Fruit fly (Drosophila melanogaster) whole organism, adult: Measurements from ENCODE around the gene CG1463.

Experiments used
- CG11617 ChIP-seq: fragments of 200-800 bp; sonication (Bioruptor generic); optimal IDR thresholded peaks from 2 replicates; lab custom pipeline; 2017; ENCODE audit warnings: mild to moderate bottlenecking, missing biosample characterization, missing genetic modification reagents, missing genetic modification characterization
- CG12768 ChIP-seq: fragments of 200-800 bp; sonication (Bioruptor generic); optimal IDR thresholded peaks from 2 replicates; lab custom pipeline; 2017; ENCODE audit warnings: missing biosample characterization, missing genetic modification characterization, mild to moderate bottlenecking, moderate library complexity, missing genetic modification reagents
- CG14711 ChIP-seq: fragments of 200-800 bp; sonication (Bioruptor generic); optimal IDR thresholded peaks from 2 replicates; lab custom pipeline; 2018; ENCODE audit warnings: missing biosample characterization, mild to moderate bottlenecking, missing genetic modification characterization, moderate library complexity
- CG1620 ChIP-seq: fragments of 200-800 bp; sonication (Bioruptor generic); optimal IDR thresholded peaks from 2 replicates; lab custom pipeline; 2016; ENCODE audit warnings: missing biosample characterization, missing genetic modification characterization
- CG33017 ChIP-seq: fragments of 200-800 bp; sonication (Bioruptor generic); optimal IDR thresholded peaks from 2 replicates; lab custom pipeline; 2018; ENCODE audit warnings: missing biosample characterization, mild to moderate bottlenecking, missing genetic modification characterization, moderate library complexity
- CG5204 ChIP-seq: fragments of 200-800 bp; sonication (Bioruptor generic); optimal IDR thresholded peaks from 2 replicates; lab custom pipeline; 2016; ENCODE audit warnings: missing biosample characterization, missing genetic modification characterization
- CG7045 ChIP-seq: fragments of 200-800 bp; sonication (Bioruptor generic); optimal IDR thresholded peaks from 2 replicates; lab custom pipeline; 2017; ENCODE audit warnings: missing biosample characterization, mild to moderate bottlenecking, missing genetic modification characterization
- CG7101 ChIP-seq: fragments of 200-800 bp; sonication (Bioruptor generic); optimal IDR thresholded peaks from 2 replicates; lab custom pipeline; 2018; ENCODE audit warnings: missing biosample characterization, mild to moderate bottlenecking, missing genetic modification characterization, moderate library complexity
- Clk ChIP-seq: fragments of 200-800 bp; sonication (Bioruptor generic); optimal IDR thresholded peaks from 2 replicates; lab custom pipeline; 2017; ENCODE audit warnings: missing biosample characterization, missing genetic modification characterization
- Crg-1 ChIP-seq: fragments of 200-800 bp; sonication (Bioruptor generic); optimal IDR thresholded peaks from 2 replicates; lab custom pipeline; 2016; ENCODE audit warnings: missing biosample characterization, missing genetic modification characterization
- Hr96 ChIP-seq: fragments of 200-800 bp; sonication (Bioruptor generic); optimal IDR thresholded peaks from 2 replicates; lab custom pipeline; 2016; ENCODE audit warnings: missing biosample characterization, missing genetic modification characterization
- Mnt ChIP-seq: fragments of 200-800 bp; sonication (Bioruptor generic); optimal IDR thresholded peaks from 2 replicates; lab custom pipeline; 2016; ENCODE audit warnings: missing biosample characterization, mild to moderate bottlenecking, missing genetic modification characterization
- bab1 ChIP-seq: fragments of 200-800 bp; sonication (Bioruptor generic); optimal IDR thresholded peaks from 3 replicates; lab custom pipeline; 2019; ENCODE audit warnings: missing biosample characterization, mild to moderate bottlenecking, missing genetic modification characterization, moderate library complexity
- cic ChIP-seq: fragments of 200-800 bp; sonication (Bioruptor generic); optimal IDR thresholded peaks from 2 replicates; lab custom pipeline; 2017; ENCODE audit warnings: missing biosample characterization, mild to moderate bottlenecking, missing genetic modification characterization, moderate library complexity
- cnc ChIP-seq, 2 experiments: fragments of >200 bp; optimal IDR thresholded peaks; 2 replicates each; lab custom pipeline; 2017
- kay ChIP-seq: fragments of 200-800 bp; sonication (Bioruptor generic); peaks from one replicate; lab custom pipeline; 2016; ENCODE audit warnings: missing biosample characterization, missing genetic modification characterization, borderline replicate concordance
- ovo ChIP-seq: fragments of 200-800 bp; sonication (Bioruptor generic); optimal IDR thresholded peaks from 2 replicates; lab custom pipeline; 2016; ENCODE audit warnings: missing biosample characterization, missing genetic modification characterization
- pad ChIP-seq: fragments of 200-800 bp; sonication (Bioruptor generic); optimal IDR thresholded peaks from 3 replicates; lab custom pipeline; 2017; ENCODE audit warnings: missing biosample characterization, missing genetic modification characterization, mild to moderate bottlenecking, moderate library complexity, missing genetic modification reagents
- tj ChIP-seq: fragments of 200-800 bp; sonication (Bioruptor generic); optimal IDR thresholded peaks from 3 replicates; lab custom pipeline; 2017; ENCODE audit warnings: missing biosample characterization, mild to moderate bottlenecking, missing genetic modification characterization, moderate library complexity
- toe ChIP-seq: fragments of 200-800 bp; sonication (Bioruptor generic); optimal IDR thresholded peaks from 2 replicates; lab custom pipeline; 2016; ENCODE audit warnings: missing biosample characterization, missing genetic modification characterization

CG1463 gene

dm6 chrX:12595610-12596336, 15.7 kb downstream of the CG1463 start, which contains the start of the genes CG1824 and Sec16:
CG1824 (minus strand) TSS chrX:12595624.
Sec16 (plus strand) TSS chrX:12596047.
- TF ChIP-seq CG7045 (GFP tag; lab: Kevin White, UChicago) (peak; percentile 15), toe (peak; percentile 66), pad (GFP tag; lab: Kevin White, UChicago) (peak; percentile 67), Hr96 (GFP tag; lab: Kevin White, UChicago) (no peak), cic (GFP tag; lab: Kevin White, UChicago) (no peak), CG14711 (tag; lab: Kevin White, UChicago) (peak; percentile 31), cnc (optimal IDR thresholded peaks at IDR 0.05; lab: Kevin White, UChicago) (no peak), CG7101 (tag; lab: Kevin White, UChicago) (peak; percentile 61), CG11617 (GFP tag; lab: Kevin White, UChicago) (peak; percentile 69), CG5204 (GFP tag; lab: Kevin White, UChicago) (no peak), Clk (GFP tag; lab: Kevin White, UChicago) (no peak), Mnt (GFP tag; lab: Kevin White, UChicago) (no peak), tj (GFP tag; lab: Kevin White, UChicago) (peak; percentile 68), CG33017 (tag; lab: Kevin White, UChicago) (no peak), ovo (peak; percentile 60), CG12768 (GFP tag; lab: Kevin White, UChicago) (no peak), bab1 (GFP tag; lab: Kevin White, UChicago) (no peak), Crg-1 (GFP tag; lab: Kevin White, UChicago) (peak; percentile 12), CG1620 (GFP tag; lab: Kevin White, UChicago) (peak; percentile 45), kay (GFP tag; lab: Kevin White, UChicago) (no peak)

DNA sequence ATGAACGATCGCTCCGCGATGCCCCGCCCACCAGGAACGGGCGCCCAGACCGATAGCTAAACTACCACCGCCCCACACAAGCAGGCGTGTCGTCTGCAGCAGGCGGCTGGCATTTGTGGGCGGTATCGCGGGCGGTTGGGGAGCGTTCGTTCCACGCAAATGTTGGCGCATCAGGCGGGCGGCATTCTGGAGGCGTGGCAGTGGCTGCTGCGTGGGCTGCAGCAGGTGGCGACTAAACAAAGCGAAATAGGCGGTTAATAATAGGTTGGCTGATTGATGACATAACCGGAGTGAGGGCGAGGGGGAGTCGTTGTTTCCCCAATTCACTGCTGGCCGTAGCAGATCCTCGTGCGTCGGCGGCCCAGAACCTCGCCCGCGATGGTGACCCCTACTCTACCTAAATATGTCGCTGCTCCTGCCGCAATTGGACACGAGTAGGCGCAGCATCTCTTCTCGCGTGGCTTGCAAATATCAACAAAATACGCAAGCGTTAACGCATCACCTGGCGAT, 16.3 kb downstream of the CG1463 start:
- TF ChIP-seq CG7045 (GFP tag; lab: Kevin White, UChicago) (no peak), Mnt (GFP tag; lab: Kevin White, UChicago) (peak; percentile 62), kay (GFP tag; lab: Kevin White, UChicago) (no peak), CG14711 (tag; lab: Kevin White, UChicago) (no peak)

- TF ChIP-seq CG5204 (GFP tag; lab: Kevin White, UChicago) (no peak), CG1620 (GFP tag; lab: Kevin White, UChicago) (no peak), toe (no peak), CG12768 (GFP tag; lab: Kevin White, UChicago) (no peak), kay (GFP tag; lab: Kevin White, UChicago) (no peak), Hr96 (GFP tag; lab: Kevin White, UChicago) (no peak), CG11617 (GFP tag; lab: Kevin White, UChicago) (no peak), tj (GFP tag; lab: Kevin White, UChicago) (no peak), Clk (GFP tag; lab: Kevin White, UChicago) (no peak), Mnt (GFP tag; lab: Kevin White, UChicago) (no peak), Crg-1 (GFP tag; lab: Kevin White, UChicago) (no peak), pad (GFP tag; lab: Kevin White, UChicago) (no peak), bab1 (GFP tag; lab: Kevin White, UChicago) (peak; percentile 32), CG14711 (tag; lab: Kevin White, UChicago) (peak; percentile 54), ovo (no peak), CG7045 (GFP tag; lab: Kevin White, UChicago) (no peak), CG33017 (tag; lab: Kevin White, UChicago) (no peak)
These were observed 19.4 kb downstream of the CG1463 start, which contains the start of gene LIMK1 for dm6 chrX:12592121-12592466. LIMK1 (minus strand) TSS chrX:12592193.

dm6 chrX:12591223-12592120, 20.0 kb downstream of the CG1463 start:
- TF ChIP-seq CG12768 (GFP tag; lab: Kevin White, UChicago) (peak; percentile 66), CG14711 (tag; lab: Kevin White, UChicago) (peak; percentile 12), tj (GFP tag; lab: Kevin White, UChicago) (peak; percentile 60), Crg-1 (GFP tag; lab: Kevin White, UChicago) (no peak), CG11617 (GFP tag; lab: Kevin White, UChicago) (peak; percentile 84), CG5204 (GFP tag; lab: Kevin White, UChicago) (peak; percentile 56), cic (GFP tag; lab: Kevin White, UChicago) (peak; percentile 22), Mnt (GFP tag; lab: Kevin White, UChicago) (peak; percentile 74), CG7101 (tag; lab: Kevin White, UChicago) (peak; percentile 19), CG1620 (GFP tag; lab: Kevin White, UChicago) (peak; percentile 46), CG33017 (tag; lab: Kevin White, UChicago) (peak; percentile 5), Clk (GFP tag; lab: Kevin White, UChicago) (peak; percentile 32), kay (GFP tag; lab: Kevin White, UChicago) (no peak), pad (GFP tag; lab: Kevin White, UChicago) (peak; percentile 86), toe (peak; percentile 54), ovo (peak; percentile 90), bab1 (GFP tag; lab: Kevin White, UChicago) (peak; percentile 54), CG7045 (GFP tag; lab: Kevin White, UChicago) (peak; percentile 45), cnc (optimal IDR thresholded peaks at IDR 0.05; lab: Kevin White, UChicago) (no peak), Hr96 (GFP tag; lab: Kevin White, UChicago) (no peak)
